Fruit fly (Drosophila melanogaster) whole organism, adult: Measurements from ENCODE around the gene Sac1.

Source experiments
- CG12768 ChIP-seq: fragments of 200-800 bp; sonication (Bioruptor generic); optimal IDR thresholded peaks from 2 replicates; lab custom pipeline; 2017; ENCODE audit warnings: missing biosample characterization, missing genetic modification characterization, mild to moderate bottlenecking, moderate library complexity, missing genetic modification reagents
- CG14711 ChIP-seq: fragments of 200-800 bp; sonication (Bioruptor generic); optimal IDR thresholded peaks from 2 replicates; lab custom pipeline; 2018; ENCODE audit warnings: missing biosample characterization, mild to moderate bottlenecking, missing genetic modification characterization, moderate library complexity
- CG1620 ChIP-seq: fragments of 200-800 bp; sonication (Bioruptor generic); optimal IDR thresholded peaks from 2 replicates; lab custom pipeline; 2016; ENCODE audit warnings: missing biosample characterization, missing genetic modification characterization
- CG33017 ChIP-seq: fragments of 200-800 bp; sonication (Bioruptor generic); optimal IDR thresholded peaks from 2 replicates; lab custom pipeline; 2018; ENCODE audit warnings: missing biosample characterization, mild to moderate bottlenecking, missing genetic modification characterization, moderate library complexity
- Crg-1 ChIP-seq: fragments of 200-800 bp; sonication (Bioruptor generic); optimal IDR thresholded peaks from 2 replicates; lab custom pipeline; 2016; ENCODE audit warnings: missing biosample characterization, missing genetic modification characterization
- bab1 ChIP-seq: fragments of 200-800 bp; sonication (Bioruptor generic); optimal IDR thresholded peaks from 3 replicates; lab custom pipeline; 2019; ENCODE audit warnings: missing biosample characterization, mild to moderate bottlenecking, missing genetic modification characterization, moderate library complexity
- kay ChIP-seq: fragments of 200-800 bp; sonication (Bioruptor generic); peaks from one replicate; lab custom pipeline; 2016; ENCODE audit warnings: missing biosample characterization, missing genetic modification characterization, borderline replicate concordance
- ovo ChIP-seq: fragments of 200-800 bp; sonication (Bioruptor generic); optimal IDR thresholded peaks from 2 replicates; lab custom pipeline; 2016; ENCODE audit warnings: missing biosample characterization, missing genetic modification characterization
- pad ChIP-seq: fragments of 200-800 bp; sonication (Bioruptor generic); optimal IDR thresholded peaks from 3 replicates; lab custom pipeline; 2017; ENCODE audit warnings: missing biosample characterization, missing genetic modification characterization, mild to moderate bottlenecking, moderate library complexity, missing genetic modification reagents
- tj ChIP-seq: fragments of 200-800 bp; sonication (Bioruptor generic); optimal IDR thresholded peaks from 3 replicates; lab custom pipeline; 2017; ENCODE audit warnings: missing biosample characterization, mild to moderate bottlenecking, missing genetic modification characterization, moderate library complexity
- toe ChIP-seq: fragments of 200-800 bp; sonication (Bioruptor generic); optimal IDR thresholded peaks from 2 replicates; lab custom pipeline; 2016; ENCODE audit warnings: missing biosample characterization, missing genetic modification characterization

Sac1 gene

DNA sequence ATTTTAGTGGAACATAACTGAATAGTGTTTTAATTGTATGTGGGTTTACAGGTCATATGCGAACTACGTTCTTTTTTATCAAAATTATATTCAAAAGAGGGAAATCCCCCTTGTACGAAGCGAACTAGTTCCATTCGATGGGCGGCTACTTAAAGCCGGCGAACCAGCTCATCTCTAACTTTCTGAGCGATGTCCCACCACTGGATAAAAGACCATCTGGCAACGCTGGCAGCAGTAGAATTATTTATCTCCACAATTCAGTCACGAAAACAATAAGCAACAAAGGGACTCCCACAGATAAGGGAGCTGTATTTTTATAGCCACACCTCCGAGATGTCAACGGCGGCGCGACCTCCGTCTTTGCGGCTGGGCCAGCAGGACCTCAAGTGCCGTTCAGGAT, 48.1 kb downstream of the Sac1 start, which contains the start of gene Rabex-5:
Rabex-5 (plus strand) TSS at position 221 of the 400 bp plus-strand sequence.
- TF ChIP-seq Crg-1 (no peak), CG12768 (GFP tag; lab: Kevin White, UChicago) (no peak), CG33017 (tag; lab: Kevin White, UChicago) (no peak), CG1620 (GFP tag; lab: Kevin White, UChicago) (peak; percentile 49), pad (peak; percentile 2), kay (GFP tag; lab: Kevin White, UChicago) (no peak), toe (GFP tag; lab: Kevin White, UChicago) (no peak), tj (GFP tag; lab: Kevin White, UChicago) (no peak), CG14711 (tag; lab: Kevin White, UChicago) (no peak), bab1 (no peak), ovo (no peak)

- TF ChIP-seq bab1 (peak; percentile 37), pad (no peak)
These were observed 50.9 kb downstream of the Sac1 start, which contains the start of gene scf for dm6 chr3L:1298509-1298908. Gene scf, plus strand, starts transcription at chr3L:1298672.
